Worm (Caenorhabditis elegans): ENCODE data around the gene pqn-57.

The pqn-57 gene

DNA sequence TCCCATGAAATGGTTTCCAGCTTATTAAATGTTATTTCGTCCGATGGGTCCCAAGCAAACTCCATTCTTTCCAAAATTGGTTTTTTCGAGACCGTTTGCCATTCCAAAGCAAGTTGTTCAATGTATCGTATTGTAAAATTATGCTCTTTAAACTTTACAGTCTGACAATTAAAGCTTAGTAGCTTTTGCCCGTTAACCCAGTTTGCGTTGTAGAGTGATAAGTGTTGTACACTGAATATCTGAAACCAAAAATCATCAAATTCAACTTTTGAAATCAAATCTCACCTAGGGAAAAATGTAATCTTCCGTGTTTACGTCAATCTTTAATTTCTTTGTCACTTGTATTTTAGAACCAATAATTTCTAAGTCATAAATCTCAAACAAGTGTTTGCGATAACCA is 23.5 kb downstream of the pqn-57 start:
- peak; percentile 12 for TF ChIP-seq aha-1 (tag)
- peak in 1 of 2 experiments; percentile 94 for TF ChIP-seq unc-62 (GFP tag; optimal IDR thresholded peaks at IDR 0.05 in 1 of 2)
- no peak for TF ChIP-seq unc-62 (tag; optimal IDR thresholded peaks at IDR 0.05)
- no peak for TF ChIP-seq zfp-3 (GFP tag; conservative IDR thresholded peaks at IDR 0.05)

DNA sequence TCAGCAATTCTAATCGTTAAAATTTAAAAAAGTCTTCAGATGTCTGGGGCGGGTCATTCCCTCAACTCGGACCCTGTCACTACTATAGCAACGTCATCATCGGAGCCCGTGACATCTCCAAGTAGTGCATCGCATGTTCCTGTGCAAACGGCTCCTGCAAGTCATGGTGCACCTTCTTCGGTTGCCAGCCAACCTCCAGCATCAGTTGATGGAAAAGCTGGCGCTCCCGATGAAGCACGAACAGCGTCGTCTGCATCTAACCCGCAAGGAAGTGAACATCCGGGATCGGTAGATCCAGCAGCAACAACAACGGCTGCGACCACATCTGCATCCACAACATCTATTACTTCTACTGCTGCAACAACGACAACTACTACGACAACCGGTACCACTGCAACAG is 26.2 kb downstream of the pqn-57 start, which contains the start of gene R09F10.3:
TSS of gene R09F10.3 (plus strand) at position 40 of the 400 bp plus-strand sequence.
- no peak for TF ChIP-seq pqm-1 (tag; optimal IDR thresholded peaks at IDR 0.05)
- no peak for TF ChIP-seq dmd-8 (GFP tag; IDR thresholded peaks at IDR 0.05)
- TF ChIP-seq ztf-11 (tag; optimal IDR thresholded peaks at IDR 0.05) = no peak
- peak; percentile 32; the same call in 1 of the 2 replicates for TF ChIP-seq T26A8.4 (GFP tag; IDR thresholded peaks at IDR 0.05)
- TF ChIP-seq nhr-77 (tag; optimal IDR thresholded peaks at IDR 0.05) = no peak
- TF ChIP-seq unc-62 (GFP tag; optimal IDR thresholded peaks at IDR 0.05 in 1 of 2) = peak in 1 of 2 experiments; percentile 96
- no peak for TF ChIP-seq unc-62 (tag; optimal IDR thresholded peaks at IDR 0.05)
- no peak for TF ChIP-seq duxl-1 (tag; optimal IDR thresholded peaks at IDR 0.05; ENCODE audit: poor library complexity)
- no peak for TF ChIP-seq nhr-48 (tag; optimal IDR thresholded peaks at IDR 0.05)
- no peak for TF ChIP-seq lim-7 (GFP tag; IDR thresholded peaks at IDR 0.05)
- TF ChIP-seq php-3 (GFP tag; IDR thresholded peaks at IDR 0.05) = 0 out of 2 replicates have a peak, but pooled peaks have one; percentile 27
- no peak for TF ChIP-seq ces-1 (GFP tag; optimal IDR thresholded peaks at IDR 0.05)
- no peak for TF ChIP-seq Y5F2A.4 (GFP tag; optimal IDR thresholded peaks at IDR 0.05)
- no peak for TF ChIP-seq saeg-2 (GFP tag; IDR thresholded peaks at IDR 0.05)
- TF ChIP-seq snpc-1.2 (GFP tag; IDR thresholded peaks at IDR 0.05) = no peak
- peak; percentile 46; the same call in 1 of the 2 replicates for TF ChIP-seq set-16 (GFP tag; IDR thresholded peaks at IDR 0.05)
- TF ChIP-seq cey-2 (tag; optimal IDR thresholded peaks at IDR 0.05; ENCODE audit: borderline replicate concordance, insufficient read depth) = no peak
- TF ChIP-seq F26F4.8 (GFP tag; conservative IDR thresholded peaks at IDR 0.05) = 0 out of 2 replicates have a peak, but pooled peaks have one; percentile 42
- no peak for TF ChIP-seq hmg-1.1 (GFP tag; IDR thresholded peaks at IDR 0.05)
- TF ChIP-seq mep-1 (tag; optimal IDR thresholded peaks at IDR 0.05) = no peak
- no peak for TF ChIP-seq lin-15B (tag; optimal IDR thresholded peaks at IDR 0.05)

DNA sequence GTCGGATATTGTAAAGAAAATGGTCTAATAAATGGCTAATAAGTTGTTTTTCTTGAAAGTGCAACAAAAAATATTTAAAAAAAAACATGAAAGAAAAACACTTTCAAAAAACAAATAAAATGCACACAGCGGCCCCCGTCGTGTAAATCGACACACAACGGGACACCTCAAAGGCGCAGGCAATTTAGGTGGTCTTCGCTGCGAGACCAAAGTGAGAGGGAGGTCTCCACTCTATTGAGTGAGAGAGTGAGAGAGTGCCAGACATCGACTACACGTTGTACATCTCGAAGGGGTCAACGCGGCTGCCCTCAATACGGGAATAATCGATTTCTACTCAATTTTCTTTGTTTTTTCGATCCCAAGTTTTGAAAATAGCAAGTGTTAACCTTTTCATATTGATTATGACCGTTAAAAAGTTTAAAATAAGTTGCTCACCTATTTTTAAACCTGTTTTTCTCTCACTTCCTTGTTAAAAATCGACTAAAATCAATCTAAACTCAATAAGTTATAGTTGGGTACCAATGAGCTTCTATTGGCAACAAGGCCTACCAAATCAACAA is 34.0 kb downstream of the pqn-57 start, which contains the start of gene sec-16A.2:
TSS of gene sec-16A.2 (plus strand) at position 510 of the 560 bp plus-strand sequence.
- TF ChIP-seq lin-29 (GFP tag; IDR thresholded peaks at IDR 0.05) = no peak
- TF ChIP-seq hlh-30 (tag; optimal IDR thresholded peaks at IDR 0.05; ENCODE audit: insufficient read depth) = peak; percentile 58
- TF ChIP-seq aha-1 (tag) = peak; percentile 97
- peak; percentile 70 for TF ChIP-seq hlh-11 (tag; optimal IDR thresholded peaks at IDR 0.05)
- TF ChIP-seq pqm-1 (tag; optimal IDR thresholded peaks at IDR 0.05) = peak; percentile 37
- peak; percentile 62 for TF ChIP-seq dve-1 (tag; optimal IDR thresholded peaks at IDR 0.05; ENCODE audit: insufficient read depth)
- TF ChIP-seq nhr-25 (tag; optimal IDR thresholded peaks at IDR 0.05; ENCODE audit: borderline replicate concordance, insufficient read depth) = peak; percentile 13
- peak; percentile 85 for TF ChIP-seq mep-1 (tag; optimal IDR thresholded peaks at IDR 0.05)
- TF ChIP-seq dpl-1 (GFP tag; optimal IDR thresholded peaks at IDR 0.05) = peak; percentile 47
- TF ChIP-seq nhr-28 (tag; optimal IDR thresholded peaks at IDR 0.05) = peak; percentile 62
- TF ChIP-seq nhr-76 (tag; optimal IDR thresholded peaks at IDR 0.05) = no peak
- no peak for TF ChIP-seq mdt-29 (GFP tag; IDR thresholded peaks at IDR 0.05)
- TF ChIP-seq fkh-10 (GFP tag; optimal IDR thresholded peaks at IDR 0.05) = peak; percentile 23
- no peak for TF ChIP-seq ceh-44 (GFP tag; IDR thresholded peaks at IDR 0.05)
- TF ChIP-seq unc-130 (GFP tag; optimal IDR thresholded peaks at IDR 0.05) = no peak
- TF ChIP-seq mes-2 (tag; optimal IDR thresholded peaks at IDR 0.05; ENCODE audit: poor library complexity, severe bottlenecking) = peak; percentile 75
- TF ChIP-seq saeg-2 (GFP tag; IDR thresholded peaks at IDR 0.05) = no peak
- TF ChIP-seq php-3 (GFP tag; IDR thresholded peaks at IDR 0.05) = no peak
- peak; percentile 92 for TF ChIP-seq nhr-6 (tag; optimal IDR thresholded peaks at IDR 0.05)
- peak; percentile 77 for TF ChIP-seq lin-13 (GFP tag; optimal IDR thresholded peaks at IDR 0.05)
- TF ChIP-seq nhr-11 (tag; optimal IDR thresholded peaks at IDR 0.05) = peak; percentile 46
- TF ChIP-seq ctbp-1 (GFP tag; IDR thresholded peaks at IDR 0.05) = peak; percentile 48; the same call in 1 of the 2 replicates
- peak in 1 of 2 experiments; percentile 79 for TF ChIP-seq lsy-2 (tag; optimal IDR thresholded peaks at IDR 0.05)
- no peak for TF ChIP-seq tra-1 (GFP tag; IDR thresholded peaks at IDR 0.05)
- TF ChIP-seq nhr-42 (GFP tag; IDR thresholded peaks at IDR 0.05) = 0 out of 2 replicates have a peak, but pooled peaks have one; percentile 16
- TF ChIP-seq madf-9 (GFP tag; conservative IDR thresholded peaks at IDR 0.05) = no peak
- peak; percentile 79 for TF ChIP-seq mxl-3 (GFP tag; optimal IDR thresholded peaks at IDR 0.05)
- no peak for TF ChIP-seq dmd-8 (GFP tag; IDR thresholded peaks at IDR 0.05)
- peak in 1 of 2 experiments; percentile 59 for TF ChIP-seq mdl-1 (tag; optimal IDR thresholded peaks at IDR 0.05)

Measured in whole organism, L4 larva.